Worm (Caenorhabditis elegans) whole organism, L1 larva: ENCODE data around the gene gsp-2.

Experiments
- C16A3.4 ChIP-seq: fragments of 150-350 bp; optimal IDR thresholded peaks from 2 replicates; lab custom pipeline; 2014; ENCODE audit warnings: missing biosample characterization, missing genetic modification characterization
- blmp-1 ChIP-seq: fragments of 150-350 bp; optimal IDR thresholded peaks from 2 replicates; lab custom pipeline; 2014; ENCODE audit warnings: missing biosample characterization, missing genetic modification characterization
- ceh-82 ChIP-seq, 3 experiments: fragments of 150-350 bp in 1 of 3; sonication (generic microtip) in 2 of 3; optimal IDR thresholded peaks; 2 replicates each; lab custom pipeline; 2014 to 2017; ENCODE audit warnings: missing biosample characterization in 3 of 3, missing genetic modification characterization in 3 of 3
- ceh-90 ChIP-seq: sonication (generic microtip); optimal IDR thresholded peaks from 2 replicates; lab custom pipeline; 2016; ENCODE audit warnings: missing genetic modification characterization, missing compliant biosample characterization
- dsc-1 ChIP-seq: sonication (generic microtip); optimal IDR thresholded peaks from 2 replicates; lab custom pipeline; 2016; ENCODE audit warnings: mild to moderate bottlenecking, missing genetic modification characterization, missing compliant biosample characterization
- efl-1 ChIP-seq, 4 experiments: fragments of 150-350 bp; optimal IDR thresholded peaks in 3 of 4; peaks in 1 of 4; 1 replicate in 1 of 4; 2 replicates in 3 of 4; lab custom pipeline; 2014; ENCODE audit warnings: missing biosample characterization in 2 of 4, missing genetic modification characterization in 2 of 4, missing genetic modification reagents in 2 of 4
- efl-3 ChIP-seq: fragments of 200-800 bp; sonication (Bioruptor generic); optimal IDR thresholded peaks from 2 replicates; lab custom pipeline; 2018; ENCODE audit warnings: mild to moderate bottlenecking, missing genetic modification characterization, missing compliant biosample characterization
- egl-13 ChIP-seq: sonication (generic microtip); optimal IDR thresholded peaks from 2 replicates; lab custom pipeline; 2016; ENCODE audit warnings: missing genotype, missing genetic modification reagents, missing genetic modification characterization, missing compliant biosample characterization
- egl-27 ChIP-seq, 2 experiments: fragments of 150-350 bp in 1 of 2; sonication (generic microtip); optimal IDR thresholded peaks; 3 replicates each; lab custom pipeline; 2017 to 2018; ENCODE audit warnings: missing biosample characterization in 2 of 2, missing genetic modification characterization in 2 of 2, missing genetic modification reagents in 2 of 2
- elt-3 ChIP-seq, 6 experiments: fragments of 150-350 bp in 1 of 6; sonication (generic microtip); optimal IDR thresholded peaks; 2 replicates each; lab custom pipeline; 2017 to 2018; ENCODE audit warnings: missing biosample characterization in 6 of 6, missing genetic modification characterization in 6 of 6, inconsistent platforms in 1 of 6
- fkh-4 ChIP-seq: sonication (generic microtip); optimal IDR thresholded peaks from 2 replicates; lab custom pipeline; 2016; ENCODE audit warnings: missing compliant biosample characterization, missing genetic modification characterization, borderline replicate concordance
- fos-1 ChIP-seq: fragments of 150-350 bp; optimal IDR thresholded peaks from 2 replicates; lab custom pipeline; 2014; ENCODE audit warnings: missing biosample characterization, missing genetic modification characterization
- grh-1 ChIP-seq: fragments of 200-800 bp; sonication (Bioruptor generic); IDR thresholded peaks from 2 replicates; pipeline ENCODE4 v1.3.6; 2022; ENCODE audit warnings: missing genetic modification reagents, missing genetic modification characterization, missing compliant biosample characterization
- hlh-17 ChIP-seq: fragments of 200-800 bp; sonication (Bioruptor generic); optimal IDR thresholded peaks from 2 replicates; lab custom pipeline; 2018; ENCODE audit warnings: missing genetic modification characterization, mild to moderate bottlenecking, missing compliant biosample characterization, moderate library complexity, borderline replicate concordance
- hlh-4 ChIP-seq: sonication (generic microtip); optimal IDR thresholded peaks from 2 replicates; lab custom pipeline; 2016; ENCODE audit warnings: mild to moderate bottlenecking, missing genetic modification characterization, missing compliant biosample characterization
- hpl-2 ChIP-seq: fragments of 150-350 bp; optimal IDR thresholded peaks from 2 replicates; lab custom pipeline; 2014; ENCODE audit warnings: missing biosample characterization, missing genetic modification reagents, missing genetic modification characterization
- isw-1 ChIP-seq: fragments of 200-800 bp; sonication (Bioruptor generic); IDR thresholded peaks from 2 replicates; pipeline ENCODE4 v1.3.6; 2022; ENCODE audit warnings: missing genetic modification characterization, missing compliant biosample characterization
- jun-1 ChIP-seq: fragments of 150-350 bp; optimal IDR thresholded peaks from 2 replicates; lab custom pipeline; 2014; ENCODE audit warnings: missing biosample characterization, missing genetic modification reagents, missing genetic modification characterization
- lin-13 ChIP-seq: fragments of 150-350 bp; optimal IDR thresholded peaks from 2 replicates; lab custom pipeline; 2014; ENCODE audit warnings: missing biosample characterization, missing genetic modification reagents, missing genetic modification characterization
- lin-14 ChIP-seq: fragments of 200-800 bp; sonication (Bioruptor generic); optimal IDR thresholded peaks from 2 replicates; lab custom pipeline; 2018; ENCODE audit warnings: mild to moderate bottlenecking, missing genetic modification characterization, moderate library complexity, missing compliant biosample characterization
- lir-3 ChIP-seq: sonication (generic microtip); optimal IDR thresholded peaks from 2 replicates; lab custom pipeline; 2016; ENCODE audit warnings: mild to moderate bottlenecking, missing genetic modification characterization, moderate library complexity, missing compliant biosample characterization; ENCODE audit not compliant: poor library complexity
- mab-9 ChIP-seq: fragments of 200-800 bp; sonication (Bioruptor generic); IDR thresholded peaks from 2 replicates; pipeline ENCODE4 v1.3.6; 2022; ENCODE audit warnings: missing genetic modification reagents, missing genetic modification characterization, missing compliant biosample characterization
- pag-3 ChIP-seq: sonication (generic microtip); optimal IDR thresholded peaks from 2 replicates; lab custom pipeline; 2017; ENCODE audit warnings: missing genetic modification characterization, mild to moderate bottlenecking, missing compliant biosample characterization, antibody characterized with exemption, borderline replicate concordance; ENCODE audit not compliant: insufficient read depth
- pqm-1 ChIP-seq: sonication (generic microtip); optimal IDR thresholded peaks from 3 replicates; lab custom pipeline; 2017; ENCODE audit warnings: missing biosample characterization, missing genetic modification characterization
- rnt-1 ChIP-seq: sonication (generic microtip); optimal IDR thresholded peaks from 2 replicates; lab custom pipeline; 2016; ENCODE audit warnings: mild to moderate bottlenecking, missing genetic modification characterization, moderate library complexity, missing compliant biosample characterization
- skn-1 ChIP-seq: fragments of 150-350 bp; optimal IDR thresholded peaks from 2 replicates; lab custom pipeline; 2014; ENCODE audit warnings: missing biosample characterization, missing genetic modification characterization
- snpc-4 ChIP-seq: fragments of 150-350 bp; optimal IDR thresholded peaks from 2 replicates; lab custom pipeline; 2014; ENCODE audit warnings: missing biosample characterization, missing genetic modification characterization
- sox-4 ChIP-seq: sonication (generic microtip); optimal IDR thresholded peaks from 2 replicates; lab custom pipeline; 2016; ENCODE audit warnings: missing genetic modification characterization, missing compliant biosample characterization
- sup-37 ChIP-seq: fragments of 200-800 bp; sonication (Bioruptor generic); optimal IDR thresholded peaks from 2 replicates; lab custom pipeline; 2018; ENCODE audit warnings: mild to moderate bottlenecking, missing genetic modification characterization, missing compliant biosample characterization
- swsn-7 ChIP-seq: sonication (generic microtip); optimal IDR thresholded peaks from 2 replicates; lab custom pipeline; 2016; ENCODE audit warnings: missing genetic modification characterization, missing compliant biosample characterization
- unc-130 ChIP-seq: fragments of 150-350 bp; optimal IDR thresholded peaks from 2 replicates; lab custom pipeline; 2017; ENCODE audit warnings: missing biosample characterization, missing genetic modification characterization, inconsistent platforms
- unc-30 ChIP-seq: sonication (generic microtip); optimal IDR thresholded peaks from 2 replicates; lab custom pipeline; 2017; ENCODE audit warnings: missing biosample characterization, missing genetic modification characterization
- unc-62 ChIP-seq: fragments of 150-350 bp; optimal IDR thresholded peaks from 2 replicates; lab custom pipeline; 2014; ENCODE audit warnings: missing biosample characterization, missing genetic modification reagents, missing genetic modification characterization
- zip-4 ChIP-seq: fragments of 200-800 bp; sonication (Bioruptor generic); optimal IDR thresholded peaks from 2 replicates; lab custom pipeline; 2018; ENCODE audit warnings: mild to moderate bottlenecking, missing genetic modification characterization, moderate library complexity, missing compliant biosample characterization
- ztf-4 ChIP-seq: fragments of 150-350 bp; optimal IDR thresholded peaks from 2 replicates; lab custom pipeline; 2014; ENCODE audit warnings: missing biosample characterization, missing genetic modification characterization

gsp-2 gene

DNA sequence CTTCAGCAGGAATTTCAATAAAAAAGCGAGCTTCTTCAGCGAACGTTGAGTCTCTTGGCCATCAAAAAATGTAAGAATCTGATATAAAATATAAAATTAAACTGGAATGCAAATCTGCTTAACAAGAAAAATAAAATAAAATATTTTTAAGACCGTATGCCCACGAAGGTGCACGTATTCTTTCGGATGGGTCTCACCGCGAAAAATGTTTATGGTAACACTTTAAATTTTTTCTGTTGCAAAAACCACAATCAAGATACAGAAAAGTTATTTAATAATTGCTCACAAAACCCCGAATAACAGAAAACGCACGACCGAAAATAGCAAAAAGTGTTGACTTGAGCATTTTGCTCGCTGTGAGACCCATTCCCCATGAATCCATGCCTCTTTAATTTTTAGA is 2.8 kb downstream of the gsp-2 start:
- TF ChIP-seq fkh-4 (tag; lab: Kevin White, UChicago) (no peak), mab-9 (GFP tag; lab: Robert Waterston, UW) (no peak), unc-30 (tag; lab: Kevin White, UChicago) (no peak)

- no peak for TF ChIP-seq efl-1 (optimal IDR thresholded peaks at IDR 0.05; lab: Kevin White, UChicago)
- peak in 1 of 2 experiments; percentile 62 for TF ChIP-seq efl-1 (GFP tag; optimal IDR thresholded peaks at IDR 0.05 in 1 of 2; lab: Kevin White, UChicago)
- TF ChIP-seq fkh-4 (tag; lab: Kevin White, UChicago), result no peak
- no peak for TF ChIP-seq skn-1
- no peak for TF ChIP-seq hlh-17 (GFP tag; lab: Kevin White, UChicago)
- no peak for TF ChIP-seq swsn-7 (tag; lab: Kevin White, UChicago)
Observed at ce11 chrIII:7343389-7343788, 7.0 kb downstream of the gsp-2 start, which contains the start of gene F08F8.6. Gene F08F8.6 (plus strand): TSS chrIII:7343689.

ce11 chrIII:7347049-7347448 is 10.7 kb downstream of the gsp-2 start, which contains the start of gene F08F8.7:
Gene F08F8.7 (minus strand): TSS chrIII:7347149.
- TF ChIP-seq hlh-4 (tag; lab: Kevin White, UChicago), result no peak
- no peak for TF ChIP-seq grh-1
- no peak for TF ChIP-seq elt-3 (tag; optimal IDR thresholded peaks at IDR 0.05; lab: Kevin White, UChicago)
- no peak for TF ChIP-seq skn-1
- TF ChIP-seq egl-27 (tag; optimal IDR thresholded peaks at IDR 0.05; lab: Kevin White, UChicago), result no peak
- TF ChIP-seq egl-13 (tag; lab: Kevin White, UChicago), result no peak
- no peak for TF ChIP-seq mab-9 (GFP tag; lab: Robert Waterston, UW)
- TF ChIP-seq snpc-4 (tag; lab: Kevin White, UChicago), result no peak
- no peak for TF ChIP-seq hlh-17 (GFP tag; lab: Kevin White, UChicago)
- TF ChIP-seq blmp-1 (tag; lab: Kevin White, UChicago), result no peak
- TF ChIP-seq pqm-1 (tag; lab: Kevin White, UChicago), result no peak
- TF ChIP-seq ceh-90 (tag; lab: Kevin White, UChicago), result no peak
- TF ChIP-seq sox-4 (tag; lab: Kevin White, UChicago), result no peak
- TF ChIP-seq fos-1 (tag; lab: Kevin White, UChicago), result no peak
- TF ChIP-seq jun-1 (tag; lab: Kevin White, UChicago), result no peak
- TF ChIP-seq unc-130, result no peak
- TF ChIP-seq zip-4 (GFP tag; lab: Kevin White, UChicago), result no peak
- no peak for TF ChIP-seq ceh-82 (tag; optimal IDR thresholded peaks at IDR 0.05; lab: Kevin White, UChicago)
- TF ChIP-seq, all 84 proteins: peak for 0

- TF ChIP-seq elt-3 (tag; optimal IDR thresholded peaks at IDR 0.05; lab: Kevin White, UChicago) (no peak), lin-14 (GFP tag; lab: Kevin White, UChicago) (no peak), efl-3 (no peak), hpl-2 (no peak), isw-1 (GFP tag; lab: Robert Waterston, UW) (no peak), dsc-1 (tag; lab: Kevin White, UChicago) (no peak), blmp-1 (tag; lab: Kevin White, UChicago) (no peak), sup-37 (no peak), lin-13 (no peak), pag-3 (tag; lab: Kevin White, UChicago) (no peak), C16A3.4 (no peak), unc-62 (GFP tag; lab: Kevin White, UChicago) (no peak), mab-9 (GFP tag; lab: Robert Waterston, UW) (no peak), rnt-1 (tag; lab: Kevin White, UChicago) (no peak), ztf-4 (tag; lab: Kevin White, UChicago) (no peak), lir-3 (tag; lab: Kevin White, UChicago) (no peak), grh-1 (no peak)
Observed at ce11 chrIII:7349075-7349474, 12.7 kb downstream of the gsp-2 start, which contains the start of gene gos-28. Gene gos-28 (minus strand): TSS chrIII:7349175.
